Fruit fly (Drosophila melanogaster) whole organism, embryonic: ENCODE results near the gene Vha55.
A peak's percentile ranks its signal among the peaks of the same experiment; 100 is the strongest.

Experiments used
- Abd-B ChIP-seq: fragments of 200-800 bp; sonication (Bioruptor generic); optimal IDR thresholded peaks from 2 replicates; lab custom pipeline; 2018; ENCODE audit warnings: missing biosample characterization, mild to moderate bottlenecking, missing genetic modification characterization, moderate library complexity
- CG10267 ChIP-seq: fragments of 200-800 bp; sonication (Bioruptor generic); optimal IDR thresholded peaks from 2 replicates; lab custom pipeline; 2018; ENCODE audit warnings: missing biosample characterization, mild to moderate bottlenecking, missing genetic modification characterization, moderate library complexity
- CG11504 ChIP-seq: fragments of 200-800 bp; sonication (Bioruptor generic); optimal IDR thresholded peaks from 3 replicates; lab custom pipeline; 2019; ENCODE audit warnings: missing biosample characterization, mild to moderate bottlenecking, missing genetic modification characterization, moderate library complexity
- CG13287 ChIP-seq: fragments of 200-800 bp; sonication (Bioruptor generic); IDR thresholded peaks from 2 replicates; pipeline ENCODE4 v1.3.6; 2022; ENCODE audit warnings: missing biosample characterization, missing genetic modification characterization; ENCODE audit not compliant: partially characterized antibody
- CG1603 ChIP-seq: fragments of 200-800 bp; sonication (Bioruptor generic); optimal IDR thresholded peaks from 2 replicates; lab custom pipeline; 2019; ENCODE audit warnings: missing biosample characterization, mild to moderate bottlenecking, missing genetic modification characterization, moderate library complexity
- CG17359 ChIP-seq: fragments of 200-800 bp; sonication (Bioruptor generic); optimal IDR thresholded peaks from 3 replicates; lab custom pipeline; 2018; ENCODE audit warnings: missing biosample characterization, mild to moderate bottlenecking, missing genetic modification characterization, moderate library complexity
- CG17361 ChIP-seq: fragments of 200-800 bp; sonication (Bioruptor generic); IDR thresholded peaks from 3 replicates; pipeline ENCODE4 v1.3.6; 2022; ENCODE audit warnings: missing biosample characterization, missing genetic modification characterization
- CG2116 ChIP-seq: fragments of 200-800 bp; sonication (Bioruptor generic); optimal IDR thresholded peaks from 3 replicates; lab custom pipeline; 2018; ENCODE audit warnings: missing biosample characterization, mild to moderate bottlenecking, missing genetic modification characterization
- CG2712 ChIP-seq: fragments of 200-800 bp; optimal IDR thresholded peaks from 3 replicates; lab custom pipeline; 2019; ENCODE audit warnings: missing biosample characterization, mild to moderate bottlenecking, missing genetic modification characterization, moderate library complexity
- CG2875 ChIP-seq: fragments of 200-800 bp; sonication (Bioruptor generic); optimal IDR thresholded peaks from 2 replicates; lab custom pipeline; 2017; ENCODE audit warnings: missing biosample characterization, mild to moderate bottlenecking, missing genetic modification characterization, missing genetic modification reagents
- CG42726 ChIP-seq: fragments of 200-800 bp; sonication (Bioruptor generic); IDR thresholded peaks from 2 replicates; pipeline ENCODE4 v1.3.6; 2022; ENCODE audit warnings: missing biosample characterization, missing genetic modification characterization; ENCODE audit not compliant: partially characterized antibody
- CG6175 ChIP-seq: fragments of 200-800 bp; sonication (Bioruptor generic); IDR thresholded peaks from 3 replicates; pipeline ENCODE4 v1.3.6; 2022; ENCODE audit warnings: missing biosample characterization, missing genetic modification characterization
- CG7357 ChIP-seq: fragments of 200-800 bp; sonication (Bioruptor generic); IDR thresholded peaks from 3 replicates; pipeline ENCODE4 v1.3.6; 2022; ENCODE audit warnings: missing biosample characterization, missing genetic modification characterization
- CG8478 ChIP-seq: fragments of >200 bp; optimal IDR thresholded peaks from 2 replicates; lab custom pipeline; 2018
- CG9437 ChIP-seq: fragments of 200-800 bp; sonication (Bioruptor generic); optimal IDR thresholded peaks from 2 replicates; lab custom pipeline; 2018; ENCODE audit warnings: missing biosample characterization, mild to moderate bottlenecking, missing genetic modification characterization
- D19B ChIP-seq: fragments of 200-800 bp; sonication (Bioruptor generic); optimal IDR thresholded peaks from 2 replicates; lab custom pipeline; 2017; ENCODE audit warnings: missing biosample characterization, mild to moderate bottlenecking, missing genetic modification characterization
- Deaf1 ChIP-seq: fragments of 200-800 bp; optimal IDR thresholded peaks from 3 replicates; lab custom pipeline; 2019; ENCODE audit warnings: missing biosample characterization, mild to moderate bottlenecking, missing genetic modification characterization, moderate library complexity
- Dek ChIP-seq: fragments of 200-800 bp; sonication (Bioruptor generic); optimal IDR thresholded peaks from 3 replicates; lab custom pipeline; 2019; ENCODE audit warnings: missing biosample characterization, mild to moderate bottlenecking, missing genetic modification characterization, moderate library complexity
- Dfd ChIP-seq, 2 experiments: fragments of >200 bp; optimal IDR thresholded peaks; 2 replicates each; lab custom pipeline; 2017; ENCODE audit warnings: missing biosample characterization in 2 of 2, missing genetic modification characterization in 2 of 2
- HLH4C ChIP-seq: fragments of 200-800 bp; sonication (Bioruptor generic); IDR thresholded peaks from 3 replicates; pipeline ENCODE4 v1.3.6; 2022; ENCODE audit warnings: missing biosample characterization, missing genetic modification characterization; ENCODE audit not compliant: partially characterized antibody
- Max ChIP-seq: fragments of 200-800 bp; sonication (Bioruptor generic); optimal IDR thresholded peaks from 2 replicates; lab custom pipeline; 2016; ENCODE audit warnings: missing biosample characterization, mild to moderate bottlenecking, missing genetic modification characterization
- Nf-YB ChIP-seq: fragments of 200-800 bp; sonication (Bioruptor generic); optimal IDR thresholded peaks from 3 replicates; lab custom pipeline; 2019; ENCODE audit warnings: missing biosample characterization, mild to moderate bottlenecking, missing genetic modification characterization, moderate library complexity
- Pdp1 ChIP-seq, 2 experiments: fragments of 200-800 bp; sonication (Bioruptor generic); optimal IDR thresholded peaks; 3 replicates each; lab custom pipeline; 2016; ENCODE audit warnings: missing biosample characterization in 2 of 2, missing genetic modification characterization in 2 of 2, mild to moderate bottlenecking in 1 of 2, moderate library complexity in 1 of 2
- amos ChIP-seq: fragments of 200-800 bp; sonication (Bioruptor generic); IDR thresholded peaks from 2 replicates; pipeline ENCODE4 v1.3.6; 2022; ENCODE audit warnings: missing biosample characterization, missing genetic modification characterization; ENCODE audit not compliant: partially characterized antibody
- ara ChIP-seq: fragments of 200-800 bp; sonication (Bioruptor generic); IDR thresholded peaks from 2 replicates; pipeline ENCODE4 v1.3.6; 2022; ENCODE audit warnings: missing biosample characterization, missing genetic modification characterization
- bbx ChIP-seq: fragments of 200-800 bp; sonication (Bioruptor generic); IDR thresholded peaks from 2 replicates; pipeline ENCODE4 v1.3.6; 2022; ENCODE audit warnings: missing biosample characterization, missing genetic modification characterization; ENCODE audit not compliant: partially characterized antibody
- bsh ChIP-seq, 2 experiments: fragments of 200-800 bp; sonication (Bioruptor generic); optimal IDR thresholded peaks; 2 replicates each; lab custom pipeline; 2017 to 2018; ENCODE audit warnings: mild to moderate bottlenecking in 2 of 2, missing biosample characterization in 2 of 2, missing genetic modification characterization in 2 of 2, moderate library complexity in 1 of 2
- chif ChIP-seq, 2 experiments: fragments of 200-800 bp; sonication (Bioruptor generic); optimal IDR thresholded peaks; 3 replicates each; lab custom pipeline; 2016; ENCODE audit warnings: missing biosample characterization in 2 of 2, missing genetic modification characterization in 2 of 2
- dimm ChIP-seq: fragments of 200-800 bp; sonication (Bioruptor generic); IDR thresholded peaks from 2 replicates; pipeline ENCODE4 v1.3.6; 2022; ENCODE audit warnings: missing biosample characterization, missing genetic modification characterization
- gfzf ChIP-seq: fragments of 200-800 bp; sonication (Bioruptor generic); optimal IDR thresholded peaks from 2 replicates; lab custom pipeline; 2016; ENCODE audit warnings: missing biosample characterization, mild to moderate bottlenecking, missing genetic modification characterization, moderate library complexity
- grau ChIP-seq: fragments of 200-800 bp; optimal IDR thresholded peaks from 3 replicates; lab custom pipeline; 2019; ENCODE audit warnings: missing biosample characterization, mild to moderate bottlenecking, missing genetic modification characterization, moderate library complexity
- kni ChIP-seq: fragments of 200-800 bp; sonication (Bioruptor generic); optimal IDR thresholded peaks from 3 replicates; lab custom pipeline; 2017; ENCODE audit warnings: mild to moderate bottlenecking, missing biosample characterization, missing genetic modification reagents, missing genetic modification characterization
- maf-S ChIP-seq: fragments of 200-800 bp; sonication (Bioruptor generic); optimal IDR thresholded peaks from 2 replicates; lab custom pipeline; 2016; ENCODE audit warnings: missing biosample characterization, missing genetic modification characterization
- pita ChIP-seq: fragments of 200-800 bp; sonication (Bioruptor generic); optimal IDR thresholded peaks from 2 replicates; lab custom pipeline; 2017; ENCODE audit warnings: missing biosample characterization, mild to moderate bottlenecking, missing genetic modification characterization
- psq ChIP-seq: fragments of 200-800 bp; sonication (Bioruptor generic); optimal IDR thresholded peaks from 2 replicates; lab custom pipeline; 2017; ENCODE audit warnings: missing biosample characterization, missing genetic modification characterization
- pzg ChIP-seq: fragments of 200-800 bp; sonication (Bioruptor generic); optimal IDR thresholded peaks from 3 replicates; lab custom pipeline; 2018; ENCODE audit warnings: missing biosample characterization, mild to moderate bottlenecking, missing genetic modification characterization, moderate library complexity
- run ChIP-seq: fragments of 200-800 bp; sonication (Bioruptor generic); optimal IDR thresholded peaks from 3 replicates; lab custom pipeline; 2018; ENCODE audit warnings: missing biosample characterization, mild to moderate bottlenecking, missing genetic modification characterization
- shn ChIP-seq: fragments of 200-800 bp; sonication (Bioruptor generic); optimal IDR thresholded peaks from 3 replicates; lab custom pipeline; 2016; ENCODE audit warnings: missing biosample characterization, missing genetic modification characterization
- stwl ChIP-seq: fragments of 200-800 bp; sonication (Bioruptor generic); optimal IDR thresholded peaks from 3 replicates; lab custom pipeline; 2018; ENCODE audit warnings: missing biosample characterization, mild to moderate bottlenecking, missing genetic modification characterization, moderate library complexity
- wek ChIP-seq: fragments of 200-800 bp; sonication (Bioruptor generic); optimal IDR thresholded peaks from 3 replicates; lab custom pipeline; 2018; ENCODE audit warnings: missing biosample characterization, mild to moderate bottlenecking, missing genetic modification characterization, moderate library complexity

Gene Vha55

dm6 chr3R:12650537-12650936 lies 22.9 kb upstream of the Vha55 start (continued):
- TF ChIP-seq kni (GFP tag; lab: Kevin White, UChicago) (no peak), CG42726 (0 out of 2 replicates have a peak, but pooled peaks have one; percentile 49), CG17359 (tag; lab: Kevin White, UChicago) (peak; percentile 22), CG1603 (tag; lab: Kevin White, UChicago) (no peak), HLH4C (GFP tag; lab: Robert Waterston, UW) (no peak), maf-S (GFP tag; lab: Kevin White, UChicago) (no peak), CG2712 (tag; lab: Kevin White, UChicago) (peak; percentile 18), shn (GFP tag; lab: Kevin White, UChicago) (no peak), amos (GFP tag; lab: Robert Waterston, UW) (peak; percentile 71), Pdp1 (GFP tag; optimal IDR thresholded peaks at IDR 0.05; lab: Kevin White, UChicago) (peak in 1 of 2 experiments; percentile 13), Abd-B (GFP tag; lab: Kevin White, UChicago) (peak; percentile 12), run (tag; lab: Kevin White, UChicago) (no peak), CG11504 (tag; lab: Kevin White, UChicago) (peak; percentile 1), CG10267 (tag; lab: Kevin White, UChicago) (peak; percentile 7), pzg (GFP tag; lab: Kevin White, UChicago) (no peak), CG2875 (GFP tag; lab: Kevin White, UChicago) (no peak), CG13287 (GFP tag; lab: Robert Waterston, UW) (no peak), dimm (GFP tag; lab: Robert Waterston, UW) (no peak), CG9437 (GFP tag; lab: Kevin White, UChicago) (peak; percentile 93), Dfd (GFP tag; optimal IDR thresholded peaks at IDR 0.05; lab: Kevin White, UChicago) (no peak), pita (GFP tag; lab: Kevin White, UChicago) (peak; percentile 71), Nf-YB (GFP tag; lab: Kevin White, UChicago) (no peak), bsh (GFP tag; optimal IDR thresholded peaks at IDR 0.05; lab: Kevin White, UChicago) (no peak), Dek (peak; percentile 1), ara (no peak), CG7357 (GFP tag; lab: Robert Waterston, UW) (no peak), chif (GFP tag; optimal IDR thresholded peaks at IDR 0.05; lab: Kevin White, UChicago) (peak in 1 of 2 experiments; percentile 10), CG8478 (lab: Kevin White, UChicago) (no peak), CG6175 (GFP tag; lab: Robert Waterston, UW) (no peak), gfzf (GFP tag; lab: Kevin White, UChicago) (peak; percentile 15), D19B (GFP tag; lab: Kevin White, UChicago) (no peak), stwl (tag; lab: Kevin White, UChicago) (peak; percentile 31), grau (tag; lab: Kevin White, UChicago) (no peak), Deaf1 (tag; lab: Kevin White, UChicago) (no peak), CG17361 (no peak), psq (no peak), wek (no peak), CG2116 (GFP tag; lab: Kevin White, UChicago) (peak; percentile 11), bbx (GFP tag; lab: Robert Waterston, UW) (0 out of 2 replicates have a peak, but pooled peaks have one; percentile 10), Max (GFP tag; lab: Kevin White, UChicago) (no peak)
